Worm (Caenorhabditis elegans): ENCODE results near the gene nlp-47.
"Not testable (repeated sequence)": the region's sequence is repeated elsewhere in the genome, so short reads cannot be mapped to it uniquely, and the experiment has no call there.

Gene nlp-47

ce11 chrIV:5303030-5303429 is 12.4 kb downstream of the nlp-47 start, which contains the start of gene ZK354.7:
Gene ZK354.7 (minus strand): TSS chrIV:5303130.
- TF ChIP-seq ZK546.5 (tag; optimal IDR thresholded peaks at IDR 0.05) = no peak
- TF ChIP-seq F13H6.1 (tag; optimal IDR thresholded peaks at IDR 0.05) = no peak
- TF ChIP-seq fos-1 (tag; optimal IDR thresholded peaks at IDR 0.05) = no peak
- no peak for TF ChIP-seq elt-3 (tag; optimal IDR thresholded peaks at IDR 0.05)
- TF ChIP-seq skn-1 (tag; optimal IDR thresholded peaks at IDR 0.05) = no peak
- TF ChIP-seq unc-39 (tag; optimal IDR thresholded peaks at IDR 0.05) = no peak
- TF ChIP-seq unc-62 (GFP tag; optimal IDR thresholded peaks at IDR 0.05) = no peak
- no peak for TF ChIP-seq sma-9 (GFP tag; optimal IDR thresholded peaks at IDR 0.05)
- no peak for TF ChIP-seq sma-9 (tag; optimal IDR thresholded peaks at IDR 0.05)
- no peak for TF ChIP-seq blmp-1 (tag; optimal IDR thresholded peaks at IDR 0.05; ENCODE audit: insufficient read depth)
- no peak for TF ChIP-seq snpc-4 (tag; optimal IDR thresholded peaks at IDR 0.05)
- TF ChIP-seq peb-1 (tag; optimal IDR thresholded peaks at IDR 0.05) = no peak
- no peak for TF ChIP-seq C34F6.9 (tag; optimal IDR thresholded peaks at IDR 0.05)
- TF ChIP-seq nhr-237 (tag; optimal IDR thresholded peaks at IDR 0.05) = no peak
- TF ChIP-seq aly-2 (tag; optimal IDR thresholded peaks at IDR 0.05) = no peak
- no peak for TF ChIP-seq mab-5 (tag; optimal IDR thresholded peaks at IDR 0.05)
- TF ChIP-seq egl-27 (tag; optimal IDR thresholded peaks at IDR 0.05) = no peak
- TF ChIP-seq mdl-1 (tag; optimal IDR thresholded peaks at IDR 0.05) = no peak
- TF ChIP-seq lin-39 (tag; optimal IDR thresholded peaks at IDR 0.05) = no peak

DNA sequence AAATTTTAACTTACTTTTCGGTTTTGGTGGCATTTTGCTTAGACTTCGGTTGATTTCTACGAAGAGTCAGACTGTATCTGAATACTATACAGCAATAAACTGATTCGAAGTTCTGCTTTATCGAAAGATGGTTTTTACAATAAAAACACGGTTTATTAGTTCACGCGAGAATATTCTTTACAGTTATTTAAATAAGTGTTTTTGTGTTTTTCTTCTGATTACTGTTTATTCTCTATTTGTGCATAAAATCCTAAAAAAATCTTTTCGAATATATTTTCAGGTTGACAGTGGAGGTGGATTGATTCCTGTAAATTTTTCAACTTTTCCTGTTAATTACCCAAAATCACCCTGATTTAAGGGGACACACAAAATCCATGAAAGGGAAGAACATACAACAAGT is 15.4 kb downstream of the nlp-47 start, which contains the start of gene ZK354.8:
Gene ZK354.8, minus strand, starts transcription at position 101 of the 400 bp plus-strand sequence.
- no peak for TF ChIP-seq egl-27 (tag; optimal IDR thresholded peaks at IDR 0.05)
- no peak for TF ChIP-seq nhr-21 (tag; optimal IDR thresholded peaks at IDR 0.05)
- no peak for TF ChIP-seq lin-39 (tag; optimal IDR thresholded peaks at IDR 0.05)
- no peak for TF ChIP-seq elt-3 (tag; optimal IDR thresholded peaks at IDR 0.05)
- no peak for TF ChIP-seq fos-1 (tag; optimal IDR thresholded peaks at IDR 0.05)
- no peak for TF ChIP-seq nhr-129 (tag; optimal IDR thresholded peaks at IDR 0.05)
- no peak for TF ChIP-seq unc-55 (GFP tag; optimal IDR thresholded peaks at IDR 0.05)
- no peak for TF ChIP-seq unc-62 (GFP tag; optimal IDR thresholded peaks at IDR 0.05)
- TF ChIP-seq nhr-25 (tag; optimal IDR thresholded peaks at IDR 0.05) = no peak
- TF ChIP-seq gmeb-1 (tag; optimal IDR thresholded peaks at IDR 0.05) = no peak
- no peak for TF ChIP-seq lin-11 (tag; optimal IDR thresholded peaks at IDR 0.05)
- no peak for TF ChIP-seq sem-4 (tag; optimal IDR thresholded peaks at IDR 0.05)
- TF ChIP-seq lin-13 (GFP tag; optimal IDR thresholded peaks at IDR 0.05) = no peak
- no peak for TF ChIP-seq crh-2 (tag; optimal IDR thresholded peaks at IDR 0.05)
- TF ChIP-seq ceh-82 (tag; optimal IDR thresholded peaks at IDR 0.05) = no peak

ce11 chrIV:5308046-5308643 is 17.5 kb downstream of the nlp-47 start, which contains the start of the genes ZK354.9 and msp-58:
Gene ZK354.9 (minus strand): TSS chrIV:5308146.
Gene msp-58 (plus strand): TSS chrIV:5308593.
- TF ChIP-seq nhr-10, nhr-11, ceh-82 (tag; optimal IDR thresholded peaks at IDR 0.05): not testable (repeated sequence)

DNA sequence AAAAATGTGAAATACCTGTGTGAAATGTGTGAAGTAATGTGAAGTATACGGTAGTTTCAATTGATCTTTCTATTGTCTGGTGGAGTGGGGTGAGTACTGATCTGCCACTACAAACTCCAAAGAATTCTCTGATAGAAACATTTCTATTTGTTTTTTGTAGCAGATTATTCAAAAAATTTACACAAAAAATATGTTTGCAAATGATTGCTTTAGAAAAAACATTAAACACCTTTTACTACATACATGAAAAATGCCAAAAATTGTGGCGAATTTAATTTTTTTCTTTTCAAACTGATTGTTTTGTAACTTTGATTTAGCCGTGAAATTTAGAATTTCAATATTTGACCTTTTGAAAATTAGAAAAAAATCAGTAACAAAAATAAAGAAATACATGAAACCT is 19.1 kb downstream of the nlp-47 start, which contains the start of gene ZK354.3:
Gene ZK354.3, plus strand, starts transcription at position 301 of the 400 bp plus-strand sequence.
- TF ChIP-seq Y55F3AM.14 (GFP tag; optimal IDR thresholded peaks at IDR 0.05) = no peak
- TF ChIP-seq ama-1 (optimal IDR thresholded peaks at IDR 0.05) = no peak
- no peak for TF ChIP-seq sma-3 (GFP tag; optimal IDR thresholded peaks at IDR 0.05)
- TF ChIP-seq ztf-11 (tag; optimal IDR thresholded peaks at IDR 0.05) = no peak
- no peak for TF ChIP-seq ceh-16 (tag; optimal IDR thresholded peaks at IDR 0.05)
- TF ChIP-seq peb-1 (tag; optimal IDR thresholded peaks at IDR 0.05) = no peak
- no peak for TF ChIP-seq C34F6.9 (tag; optimal IDR thresholded peaks at IDR 0.05)
- TF ChIP-seq sma-9 (GFP tag; optimal IDR thresholded peaks at IDR 0.05) = no peak
- TF ChIP-seq sma-9 (tag; optimal IDR thresholded peaks at IDR 0.05) = no peak
- no peak for TF ChIP-seq nhr-10 (tag; optimal IDR thresholded peaks at IDR 0.05)
- TF ChIP-seq mbf-1 (tag; optimal IDR thresholded peaks at IDR 0.05) = no peak
- no peak for TF ChIP-seq crh-2 (tag; optimal IDR thresholded peaks at IDR 0.05)
- TF ChIP-seq ztf-1 (GFP tag; conservative IDR thresholded peaks at IDR 0.05) = no peak
- no peak for TF ChIP-seq lin-39 (tag; optimal IDR thresholded peaks at IDR 0.05)
